Fruit fly (Drosophila melanogaster): ENCODE measurements around the gene Sirt2.

The Sirt2 gene

dm6 chr3R:20312838-20313237, 15.4 kb upstream of the Sirt2 start (continued):
- TF ChIP-seq CG18476 (GFP tag; optimal IDR thresholded peaks at IDR 0.05) = peak; percentile 20
- TF ChIP-seq Drgx (GFP tag; IDR thresholded peaks at IDR 0.05) = peak; percentile 85
- TF ChIP-seq CG18262 (tag; optimal IDR thresholded peaks at IDR 0.05) = peak; percentile 47
- TF ChIP-seq oc (tag; optimal IDR thresholded peaks at IDR 0.05) = no peak
- TF ChIP-seq Neu2 (GFP tag; optimal IDR thresholded peaks at IDR 0.05; ENCODE audit: borderline replicate concordance) = no peak
- TF ChIP-seq Xbp1 (GFP tag; optimal IDR thresholded peaks at IDR 0.05) = no peak
- TF ChIP-seq CG1603 (tag; optimal IDR thresholded peaks at IDR 0.05) = no peak
- peak; percentile 30 for TF ChIP-seq CG4854 (GFP tag; optimal IDR thresholded peaks at IDR 0.05)
- no peak for TF ChIP-seq Hr39 (optimal IDR thresholded peaks at IDR 0.05)
- no peak for TF ChIP-seq eyg (GFP tag; optimal IDR thresholded peaks at IDR 0.05)
- no peak for TF ChIP-seq pnt (GFP tag; optimal IDR thresholded peaks at IDR 0.05)
- TF ChIP-seq Eip74EF (GFP tag; optimal IDR thresholded peaks at IDR 0.05) = peak in 1 of 2 experiments; percentile 12
- peak; percentile 61 for TF ChIP-seq Atf6 (GFP tag; IDR thresholded peaks at IDR 0.05)
- TF ChIP-seq usp (GFP tag; optimal IDR thresholded peaks at IDR 0.05) = no peak
- no peak for TF ChIP-seq toy (GFP tag; IDR thresholded peaks at IDR 0.05)
- no peak for TF ChIP-seq trh (GFP tag; optimal IDR thresholded peaks at IDR 0.05)
- TF ChIP-seq CG14441 (GFP tag; IDR thresholded peaks at IDR 0.05) = peak; percentile 45; the same call in 1 of the 2 replicates
- no peak for TF ChIP-seq CG1647 (GFP tag; optimal IDR thresholded peaks at IDR 0.05)
- TF ChIP-seq CG2875 (GFP tag; optimal IDR thresholded peaks at IDR 0.05) = no peak
- peak; percentile 66 for TF ChIP-seq caup (GFP tag; optimal IDR thresholded peaks at IDR 0.05; ENCODE audit: severe bottlenecking)
- peak; percentile 21 for TF ChIP-seq CG7987 (GFP tag; optimal IDR thresholded peaks at IDR 0.05)
- TF ChIP-seq CG1832 (GFP tag; optimal IDR thresholded peaks at IDR 0.05) = no peak
- no peak for TF ChIP-seq kay (GFP tag; optimal IDR thresholded peaks at IDR 0.05)
- no peak for TF ChIP-seq PHDP (tag; optimal IDR thresholded peaks at IDR 0.05)
- TF ChIP-seq otp (GFP tag; IDR thresholded peaks at IDR 0.05) = 0 out of 3 replicates have a peak, but pooled peaks have one; percentile 23
- TF ChIP-seq vfl (GFP tag; optimal IDR thresholded peaks at IDR 0.05) = no peak
- 0 out of 3 replicates have a peak, but pooled peaks have one; percentile 13 for TF ChIP-seq Mrtf (GFP tag; IDR thresholded peaks at IDR 0.05)
- peak; percentile 54 for TF ChIP-seq phol (tag; optimal IDR thresholded peaks at IDR 0.05)
- peak; percentile 44 for TF ChIP-seq tap (tag; optimal IDR thresholded peaks at IDR 0.05)
- TF ChIP-seq Dip2 (GFP tag; IDR thresholded peaks at IDR 0.05) = no peak
- TF ChIP-seq fu2 (GFP tag; optimal IDR thresholded peaks at IDR 0.05) = no peak
- TF ChIP-seq al (GFP tag; IDR thresholded peaks at IDR 0.05) = peak; percentile 27; the same call in 1 of the 2 replicates
- TF ChIP-seq Sin3A (optimal IDR thresholded peaks at IDR 0.05) = no peak
- no peak for TF ChIP-seq chinmo (GFP tag; IDR thresholded peaks at IDR 0.05; ENCODE audit: partially characterized antibody)
- TF ChIP-seq Dek (tag; optimal IDR thresholded peaks at IDR 0.05) = no peak
- TF ChIP-seq Fer1 (GFP tag; optimal IDR thresholded peaks at IDR 0.05) = peak; percentile 52
- TF ChIP-seq Dip3 (GFP tag; optimal IDR thresholded peaks at IDR 0.05) = peak; percentile 63
- TF ChIP-seq h (optimal IDR thresholded peaks at IDR 0.05) = no peak
- TF ChIP-seq gro (GFP tag; optimal IDR thresholded peaks at IDR 0.05) = peak; percentile 39
- TF ChIP-seq CG15514 (GFP tag; optimal IDR thresholded peaks at IDR 0.05) = peak; percentile 65
- TF ChIP-seq CG10147 (GFP tag; optimal IDR thresholded peaks at IDR 0.05) = peak; percentile 64
- TF ChIP-seq CG17361 (GFP tag; IDR thresholded peaks at IDR 0.05) = peak; percentile 71
- TF ChIP-seq mirr (GFP tag; optimal IDR thresholded peaks at IDR 0.05) = no peak
- TF ChIP-seq CG10543 (GFP tag; optimal IDR thresholded peaks at IDR 0.05) = peak; percentile 1
